Worm (Caenorhabditis elegans) whole organism, late embryonic: Measurements from ENCODE around the gene T20B12.4.

Experiments used
- C08G9.2 ChIP-seq: sonication (generic microtip); optimal IDR thresholded peaks from 2 replicates; lab custom pipeline; 2016; ENCODE audit warnings: mild to moderate bottlenecking, missing genetic modification characterization, moderate library complexity, missing compliant biosample characterization
- F13H6.1 ChIP-seq: sonication (generic microtip); optimal IDR thresholded peaks from 2 replicates; lab custom pipeline; 2016; ENCODE audit warnings: missing genetic modification characterization, missing compliant biosample characterization
- K02D7.2 ChIP-seq: sonication (generic microtip); optimal IDR thresholded peaks from 2 replicates; lab custom pipeline; 2017; ENCODE audit warnings: mild to moderate bottlenecking, missing genetic modification characterization, missing compliant biosample characterization
- K09A11.1 ChIP-seq: sonication (generic microtip); optimal IDR thresholded peaks from 2 replicates; lab custom pipeline; 2017; ENCODE audit warnings: antibody characterized with exemption, mild to moderate bottlenecking, missing genetic modification characterization, missing compliant biosample characterization; ENCODE audit not compliant: insufficient read depth
- T23F11.4 ChIP-seq: fragments of 200-800 bp; sonication (Bioruptor generic); optimal IDR thresholded peaks from 2 replicates; lab custom pipeline; 2018; ENCODE audit warnings: mild to moderate bottlenecking, missing genetic modification characterization, missing compliant biosample characterization
- ahr-1 ChIP-seq: sonication (generic microtip); optimal IDR thresholded peaks from 2 replicates; lab custom pipeline; 2016; ENCODE audit warnings: missing genetic modification characterization, missing compliant biosample characterization
- ama-1 ChIP-seq: fragments of 150-350 bp; optimal IDR thresholded peaks from 2 replicates; lab custom pipeline; 2014
- ceh-14 ChIP-seq: sonication (generic microtip); optimal IDR thresholded peaks from 2 replicates; lab custom pipeline; 2016; ENCODE audit warnings: missing genotype, missing genetic modification characterization, missing compliant biosample characterization
- ceh-18 ChIP-seq: sonication (generic microtip); optimal IDR thresholded peaks from 2 replicates; lab custom pipeline; 2016; ENCODE audit warnings: missing genetic modification characterization, missing compliant biosample characterization
- ceh-19 ChIP-seq: fragments of 200-800 bp; sonication (Bioruptor generic); optimal IDR thresholded peaks from 2 replicates; lab custom pipeline; 2018; ENCODE audit warnings: mild to moderate bottlenecking, missing genetic modification characterization, missing compliant biosample characterization
- ceh-2 ChIP-seq: sonication (generic microtip); optimal IDR thresholded peaks from 2 replicates; lab custom pipeline; 2016; ENCODE audit warnings: missing genotype, missing genetic modification characterization, missing compliant biosample characterization
- ceh-22 ChIP-seq: sonication (generic microtip); optimal IDR thresholded peaks from 2 replicates; lab custom pipeline; 2017; ENCODE audit warnings: missing biosample characterization, missing genetic modification characterization
- ceh-24 ChIP-seq: sonication (generic microtip); optimal IDR thresholded peaks from 2 replicates; lab custom pipeline; 2016; ENCODE audit warnings: mild to moderate bottlenecking, missing genetic modification characterization, missing compliant biosample characterization
- ceh-31 ChIP-seq: sonication (generic microtip); optimal IDR thresholded peaks from 2 replicates; lab custom pipeline; 2016; ENCODE audit warnings: missing genetic modification characterization, missing compliant biosample characterization
- ceh-48 ChIP-seq: sonication (generic microtip); optimal IDR thresholded peaks from 2 replicates; lab custom pipeline; 2016; ENCODE audit warnings: missing genetic modification characterization, inconsistent platforms, missing compliant biosample characterization
- ceh-6 ChIP-seq: fragments of 200-800 bp; sonication (Bioruptor generic); optimal IDR thresholded peaks from 2 replicates; lab custom pipeline; 2018; ENCODE audit warnings: mild to moderate bottlenecking, missing genetic modification characterization, missing compliant biosample characterization
- ceh-9 ChIP-seq: sonication (generic microtip); optimal IDR thresholded peaks from 2 replicates; lab custom pipeline; 2016; ENCODE audit warnings: mild to moderate bottlenecking, missing genetic modification characterization, inconsistent platforms, missing compliant biosample characterization
- dmd-4 ChIP-seq: sonication (generic microtip); optimal IDR thresholded peaks from 2 replicates; lab custom pipeline; 2016; ENCODE audit warnings: borderline replicate concordance, missing genetic modification characterization, missing compliant biosample characterization
- dve-1 ChIP-seq: sonication (generic microtip); optimal IDR thresholded peaks from 2 replicates; lab custom pipeline; 2017; ENCODE audit warnings: antibody characterized with exemption, mild to moderate bottlenecking, missing genetic modification characterization, missing compliant biosample characterization
- elt-2 ChIP-seq: sonication (generic microtip); optimal IDR thresholded peaks from 2 replicates; lab custom pipeline; 2016; ENCODE audit warnings: missing genetic modification reagents, missing genetic modification characterization, missing compliant biosample characterization
- ets-4 ChIP-seq: sonication (generic microtip); optimal IDR thresholded peaks from 2 replicates; lab custom pipeline; 2016; ENCODE audit warnings: missing genetic modification characterization, missing compliant biosample characterization
- eyg-1 ChIP-seq: sonication (generic microtip); optimal IDR thresholded peaks from 2 replicates; lab custom pipeline; 2016; ENCODE audit warnings: missing genotype, missing genetic modification characterization, missing compliant biosample characterization
- gmeb-2 ChIP-seq: sonication (generic microtip); optimal IDR thresholded peaks from 2 replicates; lab custom pipeline; 2016; ENCODE audit warnings: missing genetic modification characterization, inconsistent platforms, missing compliant biosample characterization
- hlh-13 ChIP-seq: fragments of 200-800 bp; sonication (Bioruptor generic); optimal IDR thresholded peaks from 2 replicates; lab custom pipeline; 2018; ENCODE audit warnings: mild to moderate bottlenecking, missing genetic modification characterization, missing compliant biosample characterization
- hlh-15 ChIP-seq: sonication (generic microtip); optimal IDR thresholded peaks from 2 replicates; lab custom pipeline; 2016; ENCODE audit warnings: missing genetic modification characterization, missing compliant biosample characterization
- hlh-30 ChIP-seq: sonication (generic microtip); optimal IDR thresholded peaks from 2 replicates; lab custom pipeline; 2017; ENCODE audit warnings: antibody characterized with exemption, missing genetic modification characterization, missing compliant biosample characterization; ENCODE audit not compliant: insufficient read depth
- hlh-8 ChIP-seq: sonication (generic microtip); optimal IDR thresholded peaks from 2 replicates; lab custom pipeline; 2016; ENCODE audit warnings: missing genotype, missing genetic modification characterization, missing compliant biosample characterization
- lin-11 ChIP-seq: fragments of 200-800 bp; sonication (Bioruptor generic); optimal IDR thresholded peaks from 2 replicates; lab custom pipeline; 2018; ENCODE audit warnings: mild to moderate bottlenecking, missing genetic modification characterization, missing compliant biosample characterization
- madf-2 ChIP-seq: sonication (generic microtip); optimal IDR thresholded peaks from 2 replicates; lab custom pipeline; 2017; ENCODE audit warnings: missing genetic modification characterization, missing compliant biosample characterization
- mec-3 ChIP-seq: sonication (generic microtip); optimal IDR thresholded peaks from 2 replicates; lab custom pipeline; 2016; ENCODE audit warnings: borderline replicate concordance, missing genetic modification characterization, missing compliant biosample characterization
- nfya-1 ChIP-seq: sonication (generic microtip); optimal IDR thresholded peaks from 2 replicates; lab custom pipeline; 2017; ENCODE audit warnings: missing genetic modification characterization, mild to moderate bottlenecking, missing compliant biosample characterization, antibody characterized with exemption, moderate library complexity
- nhr-11 ChIP-seq: fragments of 150-350 bp; optimal IDR thresholded peaks from 2 replicates; lab custom pipeline; 2014; ENCODE audit warnings: missing biosample characterization, missing genetic modification characterization
- npax-4 ChIP-seq: sonication (generic microtip); optimal IDR thresholded peaks from 2 replicates; lab custom pipeline; 2016; ENCODE audit warnings: missing genetic modification characterization, missing compliant biosample characterization
- pag-3 ChIP-seq: sonication (generic microtip); optimal IDR thresholded peaks from 2 replicates; lab custom pipeline; 2016; ENCODE audit warnings: missing compliant biosample characterization, missing genetic modification characterization, borderline replicate concordance
- pax-1 ChIP-seq: fragments of 150-350 bp; optimal IDR thresholded peaks from 2 replicates; lab custom pipeline; 2014; ENCODE audit warnings: missing biosample characterization, missing genetic modification characterization
- pha-2 ChIP-seq: sonication (generic microtip); optimal IDR thresholded peaks from 2 replicates; lab custom pipeline; 2017; ENCODE audit warnings: mild to moderate bottlenecking, missing genetic modification characterization, missing compliant biosample characterization
- pha-4 ChIP-seq: fragments of 150-350 bp; optimal IDR thresholded peaks from 2 replicates; lab custom pipeline; 2018; ENCODE audit warnings: missing biosample characterization, missing genetic modification reagents, missing genetic modification characterization
- pqm-1 ChIP-seq: sonication (generic microtip); optimal IDR thresholded peaks from 2 replicates; lab custom pipeline; 2016; ENCODE audit warnings: missing genetic modification characterization, missing compliant biosample characterization
- ref-2 ChIP-seq: sonication (generic microtip); optimal IDR thresholded peaks from 2 replicates; lab custom pipeline; 2016; ENCODE audit warnings: missing genetic modification characterization, missing compliant biosample characterization
- rnt-1 ChIP-seq: sonication (generic microtip); optimal IDR thresholded peaks from 2 replicates; lab custom pipeline; 2016; ENCODE audit warnings: missing genetic modification characterization, missing compliant biosample characterization
- sox-2 ChIP-seq: fragments of 200-800 bp; sonication (Bioruptor generic); IDR thresholded peaks from 2 replicates; pipeline ENCODE4 v1.3.6; 2022; ENCODE audit warnings: missing genetic modification reagents, missing genetic modification characterization, missing compliant biosample characterization
- sox-4 ChIP-seq: sonication (generic microtip); optimal IDR thresholded peaks from 2 replicates; lab custom pipeline; 2017; ENCODE audit warnings: mild to moderate bottlenecking, missing genetic modification characterization, inconsistent platforms, missing compliant biosample characterization
- syd-9 ChIP-seq: sonication (generic microtip); optimal IDR thresholded peaks from 2 replicates; lab custom pipeline; 2016; ENCODE audit warnings: mild to moderate bottlenecking, missing genetic modification characterization, moderate library complexity, missing compliant biosample characterization
- tbx-2 ChIP-seq: sonication (generic microtip); optimal IDR thresholded peaks from 2 replicates; lab custom pipeline; 2016; ENCODE audit warnings: missing genetic modification characterization, missing compliant biosample characterization
- tbx-7 ChIP-seq: sonication (generic microtip); optimal IDR thresholded peaks from 2 replicates; lab custom pipeline; 2016; ENCODE audit warnings: missing genotype, missing genetic modification characterization, missing compliant biosample characterization
- unc-3 ChIP-seq, 2 experiments: fragments of 200-800 bp in 1 of 2; sonication (Bioruptor generic) in 1 of 2; sonication (generic microtip) in 1 of 2; conservative IDR thresholded peaks in 1 of 2; optimal IDR thresholded peaks in 1 of 2; 2 replicates each; pipeline versions ENCODE4 v1.3.6 to Lab custom; 2016 to 2022; ENCODE audit warnings: missing compliant biosample characterization in 2 of 2, missing genetic modification characterization in 2 of 2, missing genetic modification reagents in 1 of 2
- unc-55 ChIP-seq: sonication (generic microtip); optimal IDR thresholded peaks from 2 replicates; lab custom pipeline; 2017; ENCODE audit warnings: missing biosample characterization, missing genetic modification reagents, missing genetic modification characterization
- ztf-16 ChIP-seq: sonication (generic microtip); optimal IDR thresholded peaks from 2 replicates; lab custom pipeline; 2017; ENCODE audit warnings: missing genetic modification characterization, missing compliant biosample characterization

Gene T20B12.4

ce11 chrIII:7335220-7335619 lies 32.3 kb upstream of the T20B12.4 start, which contains the start of gene F56C9.10 (continued):
- TF ChIP-seq dve-1 (tag; lab: Kevin White, UChicago) (no peak), npax-4 (no peak), unc-3 (GFP tag; conservative IDR thresholded peaks at IDR 0.05; lab: Robert Waterston, UW) (no peak), unc-3 (tag; optimal IDR thresholded peaks at IDR 0.05; lab: Kevin White, UChicago) (no peak), hlh-30 (tag; lab: Kevin White, UChicago) (peak; percentile 99), tbx-2 (tag; lab: Kevin White, UChicago) (peak; percentile 57), madf-2 (no peak), syd-9 (tag; lab: Kevin White, UChicago) (no peak), pax-1 (no peak), ceh-24 (tag; lab: Kevin White, UChicago) (no peak), nfya-1 (peak; percentile 76), ceh-18 (tag; lab: Kevin White, UChicago) (peak; percentile 93), hlh-15 (no peak), sox-2 (no peak), ama-1 (lab: Kevin White, UChicago) (no peak), eyg-1 (tag; lab: Kevin White, UChicago) (no peak), ceh-14 (tag; lab: Kevin White, UChicago) (no peak), pqm-1 (tag; lab: Kevin White, UChicago) (no peak), ceh-48 (tag; lab: Kevin White, UChicago) (peak; percentile 9), elt-2 (no peak), ceh-31 (tag; lab: Kevin White, UChicago) (peak; percentile 56), tbx-7 (no peak), unc-55 (GFP tag; lab: Kevin White, UChicago) (peak; percentile 89), pha-4 (tag; lab: Kevin White, UChicago) (no peak), T23F11.4 (GFP tag; lab: Kevin White, UChicago) (no peak), ceh-22 (tag; lab: Kevin White, UChicago) (no peak), ahr-1 (tag; lab: Kevin White, UChicago) (no peak), ref-2 (tag; lab: Kevin White, UChicago) (peak; percentile 37), sox-4 (tag; lab: Kevin White, UChicago) (no peak), ztf-16 (tag; lab: Kevin White, UChicago) (no peak), ceh-19 (no peak), C08G9.2 (tag; lab: Kevin White, UChicago) (no peak), dmd-4 (tag; lab: Kevin White, UChicago) (no peak), hlh-13 (GFP tag; lab: Kevin White, UChicago) (no peak), ceh-2 (no peak), K02D7.2 (tag; lab: Kevin White, UChicago) (no peak)

ce11 chrIII:7336214-7336613 lies 31.3 kb upstream of the T20B12.4 start, which contains the start of gene gsp-2:
TSS of gene gsp-2 (plus strand) at chrIII:7336587.
- no peak for TF ChIP-seq ceh-18 (tag; lab: Kevin White, UChicago)
- TF ChIP-seq pqm-1 (tag; lab: Kevin White, UChicago): no peak
- no peak for TF ChIP-seq mec-3 (tag; lab: Kevin White, UChicago)
- no peak for TF ChIP-seq hlh-30 (tag; lab: Kevin White, UChicago)
- TF ChIP-seq gmeb-2 (tag; lab: Kevin White, UChicago): no peak
- TF ChIP-seq unc-55 (GFP tag; lab: Kevin White, UChicago): no peak
- TF ChIP-seq pax-1: no peak
- no peak for TF ChIP-seq sox-2
- TF ChIP-seq ref-2 (tag; lab: Kevin White, UChicago): peak; percentile 29
- no peak for TF ChIP-seq nhr-11
- peak; percentile 35 for TF ChIP-seq ceh-31 (tag; lab: Kevin White, UChicago)
- TF ChIP-seq ceh-2: no peak
- TF ChIP-seq elt-2: peak; percentile 24
- no peak for TF ChIP-seq hlh-15
- no peak for TF ChIP-seq lin-11 (tag; lab: Kevin White, UChicago)
- TF ChIP-seq ztf-16 (tag; lab: Kevin White, UChicago): no peak
- peak; percentile 20 for TF ChIP-seq tbx-2 (tag; lab: Kevin White, UChicago)
- no peak for TF ChIP-seq ceh-9 (tag; lab: Kevin White, UChicago)
- TF ChIP-seq pha-4 (tag; lab: Kevin White, UChicago): no peak
- no peak for TF ChIP-seq F13H6.1 (tag; lab: Kevin White, UChicago)
- no peak for TF ChIP-seq pag-3 (tag; lab: Kevin White, UChicago)
- TF ChIP-seq hlh-8: no peak
- TF ChIP-seq C08G9.2 (tag; lab: Kevin White, UChicago): no peak
- no peak for TF ChIP-seq ceh-6 (GFP tag; lab: Kevin White, UChicago)
- TF ChIP-seq ets-4 (tag; lab: Kevin White, UChicago): no peak
- TF ChIP-seq ceh-19: no peak
- TF ChIP-seq nfya-1: peak; percentile 74
- TF ChIP-seq unc-3 (GFP tag; conservative IDR thresholded peaks at IDR 0.05; lab: Robert Waterston, UW): no peak
- no peak for TF ChIP-seq unc-3 (tag; optimal IDR thresholded peaks at IDR 0.05; lab: Kevin White, UChicago)
- no peak for TF ChIP-seq K09A11.1 (tag; lab: Kevin White, UChicago)
- no peak for TF ChIP-seq pha-2
- TF ChIP-seq npax-4: no peak
- TF ChIP-seq ceh-14 (tag; lab: Kevin White, UChicago): no peak
- TF ChIP-seq hlh-13 (GFP tag; lab: Kevin White, UChicago): no peak
- TF ChIP-seq rnt-1 (tag; lab: Kevin White, UChicago): no peak
